Worm (Caenorhabditis elegans): Measurements from ENCODE around the gene M05D6.8.

- TF ChIP-seq mep-1 (tag; optimal IDR thresholded peaks at IDR 0.05) (no peak), alr-1 (tag; optimal IDR thresholded peaks at IDR 0.05; ENCODE audit: borderline replicate concordance) (no peak), nhr-28 (tag; optimal IDR thresholded peaks at IDR 0.05) (no peak), ama-1 (optimal IDR thresholded peaks at IDR 0.05) (no peak), ceh-82 (tag; optimal IDR thresholded peaks at IDR 0.05) (no peak), pqm-1 (tag; optimal IDR thresholded peaks at IDR 0.05) (no peak), elt-2 (tag; optimal IDR thresholded peaks at IDR 0.05) (no peak), tbx-2 (tag; optimal IDR thresholded peaks at IDR 0.05) (no peak), nhr-76 (tag; optimal IDR thresholded peaks at IDR 0.05) (no peak), sox-4 (tag; optimal IDR thresholded peaks at IDR 0.05) (no peak)
Measured at ce11 chrII:8437035-8437434, 34.0 kb downstream of the M05D6.8 start, which contains the start of gene acp-3.
